Worm (Caenorhabditis elegans) whole organism, L1 larva: ENCODE results near the gene ruvb-1.

Source experiments
- C16A3.4 ChIP-seq: fragments of 150-350 bp; optimal IDR thresholded peaks from 2 replicates; lab custom pipeline; 2014; ENCODE audit warnings: missing biosample characterization, missing genetic modification characterization
- F16B12.6 ChIP-seq: fragments of 150-350 bp; optimal IDR thresholded peaks from 2 replicates; lab custom pipeline; 2014; ENCODE audit warnings: missing biosample characterization, missing genetic modification characterization
- aha-1 ChIP-seq: fragments of 150-350 bp; optimal IDR thresholded peaks from 2 replicates; lab custom pipeline; 2014; ENCODE audit warnings: missing biosample characterization, missing genetic modification characterization
- ama-1 ChIP-seq: fragments of 150-350 bp; optimal IDR thresholded peaks from 2 replicates; lab custom pipeline; 2014
- ceh-63 ChIP-seq: fragments of 200-800 bp; sonication (Bioruptor generic); optimal IDR thresholded peaks from 2 replicates; lab custom pipeline; 2018; ENCODE audit warnings: mild to moderate bottlenecking, missing genetic modification characterization, missing compliant biosample characterization
- ceh-8 ChIP-seq: fragments of 200-800 bp; sonication (Bioruptor generic); optimal IDR thresholded peaks from 2 replicates; lab custom pipeline; 2018; ENCODE audit warnings: mild to moderate bottlenecking, missing genetic modification characterization, moderate library complexity, missing compliant biosample characterization
- ceh-82 ChIP-seq, 3 experiments: fragments of 150-350 bp in 1 of 3; sonication (generic microtip) in 2 of 3; optimal IDR thresholded peaks; 2 replicates each; lab custom pipeline; 2014 to 2017; ENCODE audit warnings: missing biosample characterization in 3 of 3, missing genetic modification characterization in 3 of 3
- ceh-88 ChIP-seq: fragments of 200-800 bp; sonication (Bioruptor generic); IDR thresholded peaks from 2 replicates; pipeline ENCODE4 v1.3.6; 2022; ENCODE audit warnings: missing genetic modification characterization, missing compliant biosample characterization
- dpl-1 ChIP-seq, 3 experiments: fragments of 150-350 bp in 2 of 3; sonication (generic microtip) in 1 of 3; optimal IDR thresholded peaks; 2 replicates each; lab custom pipeline; 2014 to 2017; ENCODE audit warnings: missing biosample characterization in 3 of 3, missing genetic modification characterization in 3 of 3, missing genetic modification reagents in 3 of 3
- efl-3 ChIP-seq: fragments of 200-800 bp; sonication (Bioruptor generic); optimal IDR thresholded peaks from 2 replicates; lab custom pipeline; 2018; ENCODE audit warnings: mild to moderate bottlenecking, missing genetic modification characterization, missing compliant biosample characterization
- egl-27 ChIP-seq, 2 experiments: fragments of 150-350 bp in 1 of 2; sonication (generic microtip); optimal IDR thresholded peaks; 3 replicates each; lab custom pipeline; 2017 to 2018; ENCODE audit warnings: missing biosample characterization in 2 of 2, missing genetic modification characterization in 2 of 2, missing genetic modification reagents in 2 of 2
- elt-3 ChIP-seq, 6 experiments: fragments of 150-350 bp in 1 of 6; sonication (generic microtip); optimal IDR thresholded peaks; 2 replicates each; lab custom pipeline; 2017 to 2018; ENCODE audit warnings: missing biosample characterization in 6 of 6, missing genetic modification characterization in 6 of 6, inconsistent platforms in 1 of 6
- ets-5 ChIP-seq: fragments of 200-800 bp; sonication (Bioruptor generic); IDR thresholded peaks from 2 replicates; pipeline ENCODE4 v1.3.6; 2022; ENCODE audit warnings: missing genetic modification characterization, missing compliant biosample characterization
- fkh-4 ChIP-seq: sonication (generic microtip); optimal IDR thresholded peaks from 2 replicates; lab custom pipeline; 2016; ENCODE audit warnings: missing compliant biosample characterization, missing genetic modification characterization, borderline replicate concordance
- fkh-8 ChIP-seq: sonication (generic microtip); optimal IDR thresholded peaks from 2 replicates; lab custom pipeline; 2016; ENCODE audit warnings: mild to moderate bottlenecking, missing genetic modification characterization, missing compliant biosample characterization
- fos-1 ChIP-seq: fragments of 150-350 bp; optimal IDR thresholded peaks from 2 replicates; lab custom pipeline; 2014; ENCODE audit warnings: missing biosample characterization, missing genetic modification characterization
- isw-1 ChIP-seq: fragments of 200-800 bp; sonication (Bioruptor generic); IDR thresholded peaks from 2 replicates; pipeline ENCODE4 v1.3.6; 2022; ENCODE audit warnings: missing genetic modification characterization, missing compliant biosample characterization
- lin-13 ChIP-seq: fragments of 150-350 bp; optimal IDR thresholded peaks from 2 replicates; lab custom pipeline; 2014; ENCODE audit warnings: missing biosample characterization, missing genetic modification reagents, missing genetic modification characterization
- lin-14 ChIP-seq: fragments of 200-800 bp; sonication (Bioruptor generic); optimal IDR thresholded peaks from 2 replicates; lab custom pipeline; 2018; ENCODE audit warnings: mild to moderate bottlenecking, missing genetic modification characterization, moderate library complexity, missing compliant biosample characterization
- lin-15B ChIP-seq: fragments of 150-350 bp; sonication (generic microtip); optimal IDR thresholded peaks from 3 replicates; lab custom pipeline; 2014; ENCODE audit warnings: missing biosample characterization, missing genetic modification characterization
- lin-35 ChIP-seq, 2 experiments: fragments of 150-350 bp; optimal IDR thresholded peaks; 2 replicates each; lab custom pipeline; 2014; ENCODE audit warnings: missing biosample characterization in 2 of 2, missing genetic modification characterization in 2 of 2, missing genetic modification reagents in 2 of 2
- lin-39 ChIP-seq: fragments of 150-350 bp; optimal IDR thresholded peaks from 2 replicates; lab custom pipeline; 2014; ENCODE audit warnings: missing biosample characterization, missing genetic modification reagents, missing genetic modification characterization
- lsy-2 ChIP-seq, 2 experiments: fragments of 150-350 bp; optimal IDR thresholded peaks; 2 replicates each; lab custom pipeline; 2014; ENCODE audit warnings: missing biosample characterization in 2 of 2, missing genetic modification characterization in 2 of 2
- mab-9 ChIP-seq: fragments of 200-800 bp; sonication (Bioruptor generic); IDR thresholded peaks from 2 replicates; pipeline ENCODE4 v1.3.6; 2022; ENCODE audit warnings: missing genetic modification reagents, missing genetic modification characterization, missing compliant biosample characterization
- nhr-11 ChIP-seq: fragments of 150-350 bp; optimal IDR thresholded peaks from 2 replicates; lab custom pipeline; 2014; ENCODE audit warnings: missing biosample characterization, missing genetic modification characterization
- nhr-12 ChIP-seq: sonication (generic microtip); optimal IDR thresholded peaks from 2 replicates; lab custom pipeline; 2017; ENCODE audit warnings: missing biosample characterization, missing genetic modification characterization
- nhr-19 ChIP-seq: fragments of 200-800 bp; sonication (Bioruptor generic); conservative IDR thresholded peaks from 2 replicates; pipeline ENCODE4 v1.3.6; 2022; ENCODE audit warnings: missing genetic modification characterization, missing compliant biosample characterization
- nhr-20 ChIP-seq: sonication (generic microtip); optimal IDR thresholded peaks from 2 replicates; lab custom pipeline; 2016; ENCODE audit warnings: mild to moderate bottlenecking, missing genetic modification characterization, missing compliant biosample characterization
- nhr-237 ChIP-seq: fragments of 150-350 bp; optimal IDR thresholded peaks from 2 replicates; lab custom pipeline; 2014; ENCODE audit warnings: missing biosample characterization, missing genetic modification characterization
- nhr-47 ChIP-seq: sonication (generic microtip); optimal IDR thresholded peaks from 2 replicates; lab custom pipeline; 2016; ENCODE audit warnings: mild to moderate bottlenecking, missing genetic modification characterization, moderate library complexity, missing compliant biosample characterization
- nhr-71 ChIP-seq: sonication (generic microtip); optimal IDR thresholded peaks from 2 replicates; lab custom pipeline; 2016; ENCODE audit warnings: mild to moderate bottlenecking, missing genetic modification characterization, moderate library complexity, missing compliant biosample characterization
- nhr-76 ChIP-seq: sonication (generic microtip); optimal IDR thresholded peaks from 2 replicates; lab custom pipeline; 2017; ENCODE audit warnings: missing biosample characterization, missing genetic modification characterization
- nhr-77 ChIP-seq: fragments of 150-350 bp; optimal IDR thresholded peaks from 2 replicates; lab custom pipeline; 2014; ENCODE audit warnings: missing biosample characterization, missing genetic modification characterization
- nhr-85 ChIP-seq: sonication (generic microtip); peaks from one replicate; lab custom pipeline; 2016; ENCODE audit warnings: missing genetic modification characterization, inconsistent platforms, missing compliant biosample characterization
- pag-3 ChIP-seq: sonication (generic microtip); optimal IDR thresholded peaks from 2 replicates; lab custom pipeline; 2017; ENCODE audit warnings: missing genetic modification characterization, mild to moderate bottlenecking, missing compliant biosample characterization, antibody characterized with exemption, borderline replicate concordance; ENCODE audit not compliant: insufficient read depth
- pax-3 ChIP-seq: fragments of 200-800 bp; sonication (Bioruptor generic); optimal IDR thresholded peaks from 2 replicates; lab custom pipeline; 2018; ENCODE audit warnings: mild to moderate bottlenecking, missing genetic modification characterization, moderate library complexity, missing compliant biosample characterization
- skn-1 ChIP-seq: fragments of 150-350 bp; optimal IDR thresholded peaks from 2 replicates; lab custom pipeline; 2014; ENCODE audit warnings: missing biosample characterization, missing genetic modification characterization
- snpc-4 ChIP-seq: fragments of 150-350 bp; optimal IDR thresholded peaks from 2 replicates; lab custom pipeline; 2014; ENCODE audit warnings: missing biosample characterization, missing genetic modification characterization
- snu-23 ChIP-seq: sonication (generic microtip); optimal IDR thresholded peaks from 2 replicates; lab custom pipeline; 2016; ENCODE audit warnings: missing genetic modification characterization, missing compliant biosample characterization
- sox-4 ChIP-seq: sonication (generic microtip); optimal IDR thresholded peaks from 2 replicates; lab custom pipeline; 2016; ENCODE audit warnings: missing genetic modification characterization, missing compliant biosample characterization
- sup-37 ChIP-seq: fragments of 200-800 bp; sonication (Bioruptor generic); optimal IDR thresholded peaks from 2 replicates; lab custom pipeline; 2018; ENCODE audit warnings: mild to moderate bottlenecking, missing genetic modification characterization, missing compliant biosample characterization
- tlp-1 ChIP-seq: fragments of 150-350 bp; optimal IDR thresholded peaks from 2 replicates; lab custom pipeline; 2014; ENCODE audit warnings: missing biosample characterization, missing genetic modification characterization
- unc-130 ChIP-seq: fragments of 150-350 bp; optimal IDR thresholded peaks from 2 replicates; lab custom pipeline; 2017; ENCODE audit warnings: missing biosample characterization, missing genetic modification characterization, inconsistent platforms
- unc-86 ChIP-seq: sonication (generic microtip); optimal IDR thresholded peaks from 2 replicates; lab custom pipeline; 2016; ENCODE audit warnings: missing genetic modification characterization, missing compliant biosample characterization
- xbp-1 ChIP-seq: sonication (generic microtip); optimal IDR thresholded peaks from 2 replicates; lab custom pipeline; 2016; ENCODE audit warnings: missing genetic modification characterization, missing compliant biosample characterization
- zag-1 ChIP-seq: fragments of 150-350 bp; optimal IDR thresholded peaks from 2 replicates; lab custom pipeline; 2014; ENCODE audit warnings: missing biosample characterization, missing genetic modification characterization
- ztf-11 ChIP-seq, 2 experiments: sonication (generic microtip); optimal IDR thresholded peaks; 2 replicates each; lab custom pipeline; 2016 to 2017; ENCODE audit warnings: missing genetic modification characterization in 2 of 2, missing biosample characterization in 1 of 2, missing compliant biosample characterization in 1 of 2
- ztf-4 ChIP-seq: fragments of 150-350 bp; optimal IDR thresholded peaks from 2 replicates; lab custom pipeline; 2014; ENCODE audit warnings: missing biosample characterization, missing genetic modification characterization

The ruvb-1 gene

ce11 chrV:9978425-9978824 lies 2.2 kb downstream of the ruvb-1 start (continued):
- peak; percentile 50 for TF ChIP-seq fkh-8
- TF ChIP-seq tlp-1 (tag; lab: Kevin White, UChicago) = no peak

ce11 chrV:9977211-9977610 lies 3.4 kb downstream of the ruvb-1 start:
- TF ChIP-seq lin-14 (peak; percentile 18), egl-27 (tag; optimal IDR thresholded peaks at IDR 0.05; lab: Kevin White, UChicago) (no peak)
- TF ChIP-seq, all 84 proteins: peak for 1

ce11 chrV:9976138-9976537 lies 4.5 kb downstream of the ruvb-1 start, which contains the start of gene unc-41:
TSS of gene unc-41 (minus strand) at chrV:9976238.
- TF ChIP-seq elt-3 (tag; optimal IDR thresholded peaks at IDR 0.05; lab: Kevin White, UChicago) = no peak
- no peak for TF ChIP-seq nhr-71
- no peak for TF ChIP-seq ztf-4 (tag; lab: Kevin White, UChicago)
- TF ChIP-seq nhr-237 (tag; lab: Kevin White, UChicago) = no peak
- TF ChIP-seq lin-39 = no peak
- no peak for TF ChIP-seq fos-1 (tag; lab: Kevin White, UChicago)
- no peak for TF ChIP-seq nhr-47
- TF ChIP-seq zag-1 (tag; lab: Kevin White, UChicago) = no peak
- TF ChIP-seq lin-35 (GFP tag; optimal IDR thresholded peaks at IDR 0.05; lab: Kevin White, UChicago) = no peak
- no peak for TF ChIP-seq efl-3
- no peak for TF ChIP-seq ceh-88 (GFP tag; lab: Robert Waterston, UW)
- no peak for TF ChIP-seq pag-3
- no peak for TF ChIP-seq ceh-63
- no peak for TF ChIP-seq nhr-20 (tag; lab: Kevin White, UChicago)
- TF ChIP-seq tlp-1 (tag; lab: Kevin White, UChicago) = no peak
- no peak for TF ChIP-seq pax-3 (tag; lab: Kevin White, UChicago)

- TF ChIP-seq lsy-2 (tag; optimal IDR thresholded peaks at IDR 0.05; lab: Kevin White, UChicago) = no peak
- no peak for TF ChIP-seq unc-130
- no peak for TF ChIP-seq sup-37
- TF ChIP-seq egl-27 (tag; optimal IDR thresholded peaks at IDR 0.05; lab: Kevin White, UChicago) = no peak
- no peak for TF ChIP-seq sox-4
- TF ChIP-seq snu-23 (GFP tag; lab: Kevin White, UChicago) = no peak
- no peak for TF ChIP-seq aha-1 (tag; lab: Kevin White, UChicago)
- no peak for TF ChIP-seq ztf-11 (tag; optimal IDR thresholded peaks at IDR 0.05; lab: Kevin White, UChicago)
- TF ChIP-seq xbp-1 (tag; lab: Kevin White, UChicago) = no peak
- no peak for TF ChIP-seq mab-9 (GFP tag; lab: Robert Waterston, UW)
- no peak for TF ChIP-seq lin-13 (GFP tag; lab: Kevin White, UChicago)
- no peak for TF ChIP-seq ets-5 (GFP tag; lab: Robert Waterston, UW)
- TF ChIP-seq C16A3.4 (tag; lab: Kevin White, UChicago) = no peak
- TF ChIP-seq ztf-4 (tag; lab: Kevin White, UChicago) = no peak
- TF ChIP-seq tlp-1 (tag; lab: Kevin White, UChicago) = no peak
- TF ChIP-seq nhr-19 (GFP tag; lab: Robert Waterston, UW) = no peak
- TF ChIP-seq ama-1 (lab: Kevin White, UChicago) = no peak
- no peak for TF ChIP-seq nhr-77 (tag; lab: Kevin White, UChicago)
- TF ChIP-seq isw-1 (GFP tag; lab: Robert Waterston, UW) = peak; percentile 13; the same call in 1 of the 2 replicates
- no peak for TF ChIP-seq efl-3
- TF ChIP-seq snpc-4 (tag; lab: Kevin White, UChicago) = no peak
- no peak for TF ChIP-seq skn-1 (tag; lab: Kevin White, UChicago)
- TF ChIP-seq unc-86 (tag; lab: Kevin White, UChicago) = no peak
- TF ChIP-seq dpl-1 (GFP tag; optimal IDR thresholded peaks at IDR 0.05; lab: Kevin White, UChicago) = no peak
- TF ChIP-seq ceh-82 (tag; optimal IDR thresholded peaks at IDR 0.05; lab: Kevin White, UChicago) = peak in 1 of 3 experiments; percentile 10
- TF ChIP-seq nhr-85 (tag; lab: Kevin White, UChicago) = no peak
- TF ChIP-seq nhr-11 = no peak
- no peak for TF ChIP-seq nhr-76 (tag; lab: Kevin White, UChicago)
- no peak for TF ChIP-seq pag-3
- TF ChIP-seq elt-3 (tag; optimal IDR thresholded peaks at IDR 0.05; lab: Kevin White, UChicago) = no peak
- no peak for TF ChIP-seq ceh-8 (GFP tag; lab: Kevin White, UChicago)
- TF ChIP-seq nhr-12 (tag; lab: Kevin White, UChicago) = no peak
- TF ChIP-seq lin-15B (tag; lab: Kevin White, UChicago) = no peak
- no peak for TF ChIP-seq F16B12.6 (tag; lab: Kevin White, UChicago)
- TF ChIP-seq fkh-4 = no peak
- no peak for TF ChIP-seq ceh-88 (GFP tag; lab: Robert Waterston, UW)
- TF ChIP-seq lin-35 (GFP tag; optimal IDR thresholded peaks at IDR 0.05; lab: Kevin White, UChicago) = no peak
Observed at ce11 chrV:9974264-9974663, 6.3 kb downstream of the ruvb-1 start.
